Worm (Caenorhabditis elegans) whole organism, L1 larva: ENCODE measurements around the gene F53F1.6.

ENCODE experiments used
- C16A3.4 ChIP-seq: fragments of 150-350 bp; optimal IDR thresholded peaks from 2 replicates; lab custom pipeline; 2014; ENCODE audit warnings: missing biosample characterization, missing genetic modification characterization
- C34B4.2 ChIP-seq: sonication (generic microtip); optimal IDR thresholded peaks from 2 replicates; lab custom pipeline; 2017; ENCODE audit warnings: mild to moderate bottlenecking, missing genetic modification characterization, missing compliant biosample characterization
- Y116A8C.19 ChIP-seq: sonication (generic microtip); optimal IDR thresholded peaks from 2 replicates; lab custom pipeline; 2016; ENCODE audit warnings: missing compliant biosample characterization, missing genetic modification characterization, borderline replicate concordance
- blmp-1 ChIP-seq: fragments of 150-350 bp; optimal IDR thresholded peaks from 2 replicates; lab custom pipeline; 2014; ENCODE audit warnings: missing biosample characterization, missing genetic modification characterization
- ceh-8 ChIP-seq: fragments of 200-800 bp; sonication (Bioruptor generic); optimal IDR thresholded peaks from 2 replicates; lab custom pipeline; 2018; ENCODE audit warnings: mild to moderate bottlenecking, missing genetic modification characterization, moderate library complexity, missing compliant biosample characterization
- ceh-82 ChIP-seq, 3 experiments: fragments of 150-350 bp in 1 of 3; sonication (generic microtip) in 2 of 3; optimal IDR thresholded peaks; 2 replicates each; lab custom pipeline; 2014 to 2017; ENCODE audit warnings: missing biosample characterization in 3 of 3, missing genetic modification characterization in 3 of 3
- ces-1 ChIP-seq: fragments of 150-350 bp; optimal IDR thresholded peaks from 2 replicates; lab custom pipeline; 2014; ENCODE audit warnings: missing biosample characterization, missing genetic modification reagents, missing genetic modification characterization
- elt-2 ChIP-seq: sonication (generic microtip); optimal IDR thresholded peaks from 2 replicates; lab custom pipeline; 2016; ENCODE audit warnings: missing genetic modification characterization, mild to moderate bottlenecking, inconsistent platforms, missing compliant biosample characterization, missing genetic modification reagents
- elt-3 ChIP-seq, 6 experiments: fragments of 150-350 bp in 1 of 6; sonication (generic microtip); optimal IDR thresholded peaks; 2 replicates each; lab custom pipeline; 2017 to 2018; ENCODE audit warnings: missing biosample characterization in 6 of 6, missing genetic modification characterization in 6 of 6, inconsistent platforms in 1 of 6
- fkh-8 ChIP-seq: sonication (generic microtip); optimal IDR thresholded peaks from 2 replicates; lab custom pipeline; 2016; ENCODE audit warnings: mild to moderate bottlenecking, missing genetic modification characterization, missing compliant biosample characterization
- fos-1 ChIP-seq: fragments of 150-350 bp; optimal IDR thresholded peaks from 2 replicates; lab custom pipeline; 2014; ENCODE audit warnings: missing biosample characterization, missing genetic modification characterization
- hlh-17 ChIP-seq: fragments of 200-800 bp; sonication (Bioruptor generic); optimal IDR thresholded peaks from 2 replicates; lab custom pipeline; 2018; ENCODE audit warnings: missing genetic modification characterization, mild to moderate bottlenecking, missing compliant biosample characterization, moderate library complexity, borderline replicate concordance
- hpl-2 ChIP-seq: fragments of 150-350 bp; optimal IDR thresholded peaks from 2 replicates; lab custom pipeline; 2014; ENCODE audit warnings: missing biosample characterization, missing genetic modification reagents, missing genetic modification characterization
- jun-1 ChIP-seq: fragments of 150-350 bp; optimal IDR thresholded peaks from 2 replicates; lab custom pipeline; 2014; ENCODE audit warnings: missing biosample characterization, missing genetic modification reagents, missing genetic modification characterization
- lin-13 ChIP-seq: fragments of 150-350 bp; optimal IDR thresholded peaks from 2 replicates; lab custom pipeline; 2014; ENCODE audit warnings: missing biosample characterization, missing genetic modification reagents, missing genetic modification characterization
- lir-3 ChIP-seq: sonication (generic microtip); optimal IDR thresholded peaks from 2 replicates; lab custom pipeline; 2016; ENCODE audit warnings: mild to moderate bottlenecking, missing genetic modification characterization, moderate library complexity, missing compliant biosample characterization; ENCODE audit not compliant: poor library complexity
- mab-9 ChIP-seq: fragments of 200-800 bp; sonication (Bioruptor generic); IDR thresholded peaks from 2 replicates; pipeline ENCODE4 v1.3.6; 2022; ENCODE audit warnings: missing genetic modification reagents, missing genetic modification characterization, missing compliant biosample characterization
- mep-1 ChIP-seq: fragments of 150-350 bp; optimal IDR thresholded peaks from 2 replicates; lab custom pipeline; 2014; ENCODE audit warnings: missing biosample characterization, missing genetic modification characterization
- nhr-11 ChIP-seq: fragments of 150-350 bp; optimal IDR thresholded peaks from 2 replicates; lab custom pipeline; 2014; ENCODE audit warnings: missing biosample characterization, missing genetic modification characterization
- nhr-19 ChIP-seq: fragments of 200-800 bp; sonication (Bioruptor generic); conservative IDR thresholded peaks from 2 replicates; pipeline ENCODE4 v1.3.6; 2022; ENCODE audit warnings: missing genetic modification characterization, missing compliant biosample characterization
- nhr-47 ChIP-seq: sonication (generic microtip); optimal IDR thresholded peaks from 2 replicates; lab custom pipeline; 2016; ENCODE audit warnings: mild to moderate bottlenecking, missing genetic modification characterization, moderate library complexity, missing compliant biosample characterization
- nhr-76 ChIP-seq: sonication (generic microtip); optimal IDR thresholded peaks from 2 replicates; lab custom pipeline; 2017; ENCODE audit warnings: missing biosample characterization, missing genetic modification characterization
- nhr-85 ChIP-seq: sonication (generic microtip); peaks from one replicate; lab custom pipeline; 2016; ENCODE audit warnings: missing genetic modification characterization, inconsistent platforms, missing compliant biosample characterization
- nhr-90 ChIP-seq: sonication (generic microtip); optimal IDR thresholded peaks from 2 replicates; lab custom pipeline; 2016; ENCODE audit warnings: mild to moderate bottlenecking, missing genetic modification characterization, missing compliant biosample characterization; ENCODE audit not compliant: poor library complexity
- tbx-2 ChIP-seq: sonication (generic microtip); optimal IDR thresholded peaks from 2 replicates; lab custom pipeline; 2016; ENCODE audit warnings: missing genetic modification characterization, missing compliant biosample characterization
- unc-30 ChIP-seq: sonication (generic microtip); optimal IDR thresholded peaks from 2 replicates; lab custom pipeline; 2017; ENCODE audit warnings: missing biosample characterization, missing genetic modification characterization
- unc-86 ChIP-seq: sonication (generic microtip); optimal IDR thresholded peaks from 2 replicates; lab custom pipeline; 2016; ENCODE audit warnings: missing genetic modification characterization, missing compliant biosample characterization
- vab-15 ChIP-seq: sonication (generic microtip); optimal IDR thresholded peaks from 2 replicates; lab custom pipeline; 2017; ENCODE audit warnings: missing genotype, mild to moderate bottlenecking, missing genetic modification characterization, missing compliant biosample characterization
- zag-1 ChIP-seq: fragments of 150-350 bp; optimal IDR thresholded peaks from 2 replicates; lab custom pipeline; 2014; ENCODE audit warnings: missing biosample characterization, missing genetic modification characterization
- ztf-4 ChIP-seq: fragments of 150-350 bp; optimal IDR thresholded peaks from 2 replicates; lab custom pipeline; 2014; ENCODE audit warnings: missing biosample characterization, missing genetic modification characterization

The F53F1.6 gene

DNA sequence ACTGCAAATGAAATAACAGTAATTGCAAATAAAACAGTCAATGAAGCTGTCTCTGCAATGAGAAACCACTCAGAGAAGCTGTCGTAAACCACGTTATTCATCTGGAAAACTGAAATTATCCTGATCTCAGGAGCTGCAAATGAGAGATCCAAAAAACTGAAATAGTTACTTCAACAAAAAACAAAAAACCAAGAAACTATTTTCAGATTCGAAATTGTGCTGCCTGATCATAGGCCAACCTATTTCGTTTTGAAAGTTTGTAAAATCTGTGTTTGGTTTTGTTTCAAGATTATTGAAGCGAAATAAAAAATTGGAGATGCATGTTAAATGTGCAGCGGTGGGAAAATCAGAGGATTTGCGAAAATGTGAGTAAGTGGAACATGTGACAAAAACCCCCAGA is 3.2 kb upstream of the F53F1.6 start, which contains the start of gene srv-8:
srv-8 (minus strand) TSS at position 101 of the 400 bp plus-strand sequence.
- TF ChIP-seq nhr-76 (tag; lab: Kevin White, UChicago) = no peak
- no peak for TF ChIP-seq fos-1 (tag; lab: Kevin White, UChicago)
- TF ChIP-seq nhr-85 (tag; lab: Kevin White, UChicago) = no peak
- no peak for TF ChIP-seq tbx-2
- TF ChIP-seq nhr-19 = no peak
- no peak for TF ChIP-seq hlh-17 (GFP tag; lab: Kevin White, UChicago)
- TF ChIP-seq C34B4.2 (tag; lab: Kevin White, UChicago) = no peak
- TF ChIP-seq fkh-8 (tag; lab: Kevin White, UChicago) = peak; percentile 45

DNA sequence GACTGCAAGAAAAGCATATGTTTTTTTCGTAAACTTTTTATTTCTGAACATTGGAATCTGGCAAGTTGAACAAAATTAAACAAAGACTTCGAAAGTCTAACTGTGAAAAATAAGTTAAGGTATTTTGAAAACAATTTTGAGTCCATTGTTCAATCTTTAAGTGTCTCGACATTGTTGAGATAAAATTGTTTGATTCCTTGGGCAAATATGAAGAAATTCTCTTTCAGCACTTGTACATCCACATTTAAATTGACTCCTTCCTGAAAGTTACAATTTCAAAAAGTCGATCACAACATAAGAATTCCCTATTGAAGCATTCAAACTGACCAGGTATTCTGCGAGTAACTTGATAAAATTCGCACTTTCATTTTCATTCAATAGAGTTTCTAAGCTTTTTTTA is 1.3 kb downstream of the F53F1.6 start:
- TF ChIP-seq hpl-2 (GFP tag; lab: Kevin White, UChicago) (no peak), ztf-4 (tag; lab: Kevin White, UChicago) (peak; percentile 17)
- TF ChIP-seq, all 84 proteins: peak for 1

DNA sequence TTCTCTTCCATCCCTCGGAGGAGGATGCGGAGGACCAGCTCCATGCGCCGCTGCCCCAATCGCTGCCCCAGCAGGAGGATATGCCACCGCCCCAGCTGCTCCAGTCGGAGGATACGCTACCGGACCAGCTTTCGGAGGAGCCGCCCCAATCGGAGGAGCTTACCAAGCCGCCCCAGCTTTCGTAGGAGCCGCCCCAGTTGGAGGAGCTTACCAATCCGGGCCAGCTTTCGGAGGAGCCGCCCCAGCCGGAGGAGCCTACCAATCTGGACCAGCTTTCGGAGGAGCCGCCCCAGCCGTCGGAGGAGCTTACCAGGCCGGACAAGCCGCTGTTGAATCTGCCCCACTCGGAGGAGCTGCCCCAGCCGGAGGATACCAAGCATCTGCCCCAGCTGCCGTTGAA is 2.0 kb downstream of the F53F1.6 start:
- TF ChIP-seq ceh-8 (GFP tag; lab: Kevin White, UChicago) (peak; percentile 71), ceh-82 (tag; optimal IDR thresholded peaks at IDR 0.05; lab: Kevin White, UChicago) (no peak), lin-13 (GFP tag; lab: Kevin White, UChicago) (no peak), nhr-90 (no peak), zag-1 (tag; lab: Kevin White, UChicago) (no peak)

DNA sequence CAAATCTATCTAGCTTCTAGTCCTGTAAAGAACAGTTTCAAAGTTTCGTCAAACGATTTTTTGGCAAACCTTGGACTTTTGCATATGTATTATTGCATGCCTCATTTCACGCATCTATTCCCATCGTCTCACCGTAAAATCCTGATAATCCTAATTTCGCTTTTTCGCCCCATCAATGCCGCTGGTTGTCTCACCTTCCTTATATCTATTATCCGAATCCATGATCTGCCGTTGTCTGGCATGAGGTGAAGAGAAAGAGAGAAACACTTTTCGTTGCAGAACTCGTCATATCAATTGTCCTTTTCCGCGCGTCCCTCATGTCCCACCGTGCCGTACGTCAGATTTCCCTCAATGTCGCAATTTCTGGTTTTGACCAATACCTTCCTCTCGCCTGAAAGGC is 2.8 kb downstream of the F53F1.6 start, which contains the start of gene cut-2:
cut-2 (plus strand) TSS at position 365 of the 400 bp plus-strand sequence.
- TF ChIP-seq blmp-1 (tag; lab: Kevin White, UChicago) (peak; percentile 63), nhr-85 (tag; lab: Kevin White, UChicago) (peak; percentile 35), mep-1 (tag; lab: Kevin White, UChicago) (no peak)
- TF ChIP-seq, all 84 proteins: peak for 2

DNA sequence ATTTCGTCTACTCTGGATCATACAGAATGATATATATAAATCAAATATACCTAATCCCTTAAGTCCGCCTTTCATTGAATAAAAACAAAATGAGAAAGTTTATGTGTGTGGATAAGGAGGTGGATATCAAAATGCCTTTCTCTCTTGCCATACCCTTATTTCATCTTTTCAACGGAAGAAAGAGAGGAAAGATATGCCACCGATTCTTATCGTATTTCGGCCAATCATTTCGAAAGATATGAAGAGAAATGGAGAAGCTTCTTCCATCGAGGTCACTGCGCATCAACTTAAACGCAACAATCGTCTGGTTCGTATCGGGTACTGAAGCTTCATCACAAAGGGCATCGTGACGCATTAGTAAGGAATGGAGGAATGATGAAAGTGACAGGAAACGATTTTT is 4.1 kb downstream of the F53F1.6 start:
- TF ChIP-seq unc-86 (tag; lab: Kevin White, UChicago) = no peak
- TF ChIP-seq ztf-4 (tag; lab: Kevin White, UChicago) = peak; percentile 19
- peak; percentile 83 for TF ChIP-seq blmp-1 (tag; lab: Kevin White, UChicago)
- peak; percentile 21 for TF ChIP-seq mep-1 (tag; lab: Kevin White, UChicago)
- peak in 2 of 6 experiments; percentile 11 to 42 for TF ChIP-seq elt-3 (tag; optimal IDR thresholded peaks at IDR 0.05; lab: Kevin White, UChicago)
- TF ChIP-seq C16A3.4 = no peak
- no peak for TF ChIP-seq vab-15
- TF ChIP-seq fos-1 (tag; lab: Kevin White, UChicago) = no peak
- no peak for TF ChIP-seq hlh-17 (GFP tag; lab: Kevin White, UChicago)
- no peak for TF ChIP-seq Y116A8C.19
- no peak for TF ChIP-seq jun-1 (tag; lab: Kevin White, UChicago)
- no peak for TF ChIP-seq nhr-11
- no peak for TF ChIP-seq ces-1

DNA sequence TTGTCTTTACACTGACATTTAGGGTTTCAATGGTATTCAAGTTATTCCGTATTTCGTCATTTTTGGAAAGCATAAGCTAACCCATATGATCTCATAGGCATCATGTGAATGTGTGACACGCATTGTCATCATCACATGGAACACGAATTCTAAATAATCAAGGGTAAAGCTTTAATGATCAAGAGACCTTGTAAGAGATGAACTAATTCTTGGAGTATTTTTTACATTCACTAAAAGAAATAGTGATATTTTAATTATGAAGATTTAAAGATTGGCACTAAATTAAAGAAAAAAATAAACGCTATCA is 5.5 kb downstream of the F53F1.6 start:
- TF ChIP-seq C16A3.4 (no peak), jun-1 (tag; lab: Kevin White, UChicago) (peak; percentile 15), ztf-4 (tag; lab: Kevin White, UChicago) (peak; percentile 70), vab-15 (no peak), lir-3 (tag; lab: Kevin White, UChicago) (no peak)

DNA sequence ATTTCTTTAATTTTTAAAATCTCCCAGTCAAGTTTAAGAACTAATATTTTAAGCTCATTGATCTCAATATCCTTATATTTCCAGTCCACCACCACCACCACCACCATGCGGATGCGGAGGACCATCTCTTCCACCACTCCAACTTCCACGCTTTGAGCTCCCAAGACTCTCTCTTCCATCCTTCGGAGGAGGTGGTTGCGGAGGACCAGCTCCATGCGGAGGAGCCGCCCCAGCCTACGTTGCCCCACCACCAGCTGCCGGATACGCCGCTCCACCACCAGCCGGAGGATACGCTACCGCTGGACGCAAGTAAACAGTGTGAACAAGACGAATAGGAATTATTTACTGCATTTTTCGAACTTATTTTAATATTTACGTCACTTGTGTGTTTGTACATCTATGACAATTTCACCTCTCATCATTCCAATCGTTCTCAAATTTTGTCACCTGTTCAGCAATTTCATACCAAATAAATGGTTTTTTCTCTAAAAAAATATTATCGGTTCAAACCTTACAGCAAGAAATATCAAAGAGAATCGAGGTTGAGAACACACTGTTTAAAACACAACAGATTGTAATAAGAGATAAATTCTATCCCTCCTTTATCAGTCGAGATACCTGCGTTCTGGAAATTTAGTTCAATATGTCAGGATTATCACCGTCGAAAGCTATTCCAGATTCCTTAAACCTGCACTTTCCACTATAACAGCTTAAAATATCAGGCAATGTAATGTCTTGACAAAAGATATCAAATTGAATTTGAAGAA is 6.0 kb downstream of the F53F1.6 start:
- TF ChIP-seq C34B4.2 (tag; lab: Kevin White, UChicago) = no peak
- TF ChIP-seq lir-3 (tag; lab: Kevin White, UChicago) = no peak
- TF ChIP-seq elt-2 (tag; lab: Kevin White, UChicago) = no peak
- TF ChIP-seq nhr-76 (tag; lab: Kevin White, UChicago) = no peak
- no peak for TF ChIP-seq unc-30 (tag; lab: Kevin White, UChicago)
- no peak for TF ChIP-seq mab-9
- no peak for TF ChIP-seq lin-13 (GFP tag; lab: Kevin White, UChicago)
- TF ChIP-seq nhr-47 (tag; lab: Kevin White, UChicago) = no peak
